Fruit fly (Drosophila melanogaster) whole organism, embryonic: Measurements from ENCODE around the gene Rpn11.
A peak's percentile ranks its signal among the peaks of the same experiment; 100 is the strongest.

Experiments
- Bgb ChIP-seq: fragments of 200-800 bp; sonication (Bioruptor generic); IDR thresholded peaks from 2 replicates; pipeline ENCODE4 v1.3.6; 2022; ENCODE audit warnings: missing biosample characterization, missing genetic modification characterization; ENCODE audit not compliant: partially characterized antibody
- CG10274 ChIP-seq: fragments of 200-800 bp; sonication (Bioruptor generic); optimal IDR thresholded peaks from 3 replicates; lab custom pipeline; 2017; ENCODE audit warnings: missing biosample characterization, mild to moderate bottlenecking, missing genetic modification characterization
- CG10543 ChIP-seq: fragments of 200-800 bp; sonication (Bioruptor generic); optimal IDR thresholded peaks from 3 replicates; lab custom pipeline; 2017; ENCODE audit warnings: missing biosample characterization, mild to moderate bottlenecking, missing genetic modification characterization, moderate library complexity
- CG12744 ChIP-seq: fragments of 200-800 bp; sonication (Bioruptor generic); optimal IDR thresholded peaks from 2 replicates; lab custom pipeline; 2016; ENCODE audit warnings: missing biosample characterization, missing genetic modification characterization
- CG13624 ChIP-seq: fragments of 200-800 bp; sonication (Bioruptor generic); optimal IDR thresholded peaks from 2 replicates; lab custom pipeline; 2016; ENCODE audit warnings: missing biosample characterization, missing genetic modification characterization
- CG13775 ChIP-seq: fragments of 200-800 bp; sonication (Bioruptor generic); optimal IDR thresholded peaks from 3 replicates; lab custom pipeline; 2017; ENCODE audit warnings: missing biosample characterization, mild to moderate bottlenecking, missing genetic modification characterization
- CG14710 ChIP-seq: fragments of 200-800 bp; sonication (Bioruptor generic); optimal IDR thresholded peaks from 3 replicates; lab custom pipeline; 2019; ENCODE audit warnings: missing biosample characterization, mild to moderate bottlenecking, missing genetic modification characterization, moderate library complexity
- CG18599 ChIP-seq: fragments of 200-800 bp; sonication (Bioruptor generic); optimal IDR thresholded peaks from 3 replicates; lab custom pipeline; 2017; ENCODE audit warnings: missing biosample characterization, missing genetic modification characterization, mild to moderate bottlenecking, moderate library complexity, missing genetic modification reagents
- CG31388 ChIP-seq: fragments of 200-800 bp; sonication (Bioruptor generic); optimal IDR thresholded peaks from 2 replicates; lab custom pipeline; 2016; ENCODE audit warnings: missing biosample characterization, missing genetic modification characterization
- CG31441 ChIP-seq: fragments of 200-800 bp; sonication (Bioruptor generic); IDR thresholded peaks from 2 replicates; pipeline ENCODE4 v1.3.6; 2022; ENCODE audit warnings: missing biosample characterization, missing genetic modification characterization
- CG33213 ChIP-seq: fragments of 200-800 bp; sonication (Bioruptor generic); optimal IDR thresholded peaks from 3 replicates; lab custom pipeline; 2016; ENCODE audit warnings: missing biosample characterization, missing genetic modification characterization
- CG34376 ChIP-seq: fragments of 200-800 bp; sonication (Bioruptor generic); optimal IDR thresholded peaks from 2 replicates; lab custom pipeline; 2018; ENCODE audit warnings: missing biosample characterization, mild to moderate bottlenecking, missing genetic modification characterization
- CG6175 ChIP-seq: fragments of 200-800 bp; sonication (Bioruptor generic); IDR thresholded peaks from 3 replicates; pipeline ENCODE4 v1.3.6; 2022; ENCODE audit warnings: missing biosample characterization, missing genetic modification characterization
- CG6654 ChIP-seq: fragments of 200-800 bp; sonication (Bioruptor generic); optimal IDR thresholded peaks from 2 replicates; lab custom pipeline; 2017; ENCODE audit warnings: missing biosample characterization, mild to moderate bottlenecking, missing genetic modification characterization
- CG6791 ChIP-seq: fragments of 200-800 bp; sonication (Bioruptor generic); IDR thresholded peaks from 3 replicates; pipeline ENCODE4 v1.3.6; 2022; ENCODE audit warnings: missing biosample characterization, missing genetic modification characterization; ENCODE audit not compliant: partially characterized antibody
- Deaf1 ChIP-seq: fragments of 200-800 bp; optimal IDR thresholded peaks from 3 replicates; lab custom pipeline; 2019; ENCODE audit warnings: missing biosample characterization, mild to moderate bottlenecking, missing genetic modification characterization, moderate library complexity
- Hand ChIP-seq: fragments of 200-800 bp; sonication (Bioruptor generic); optimal IDR thresholded peaks from 2 replicates; lab custom pipeline; 2017; ENCODE audit warnings: mild to moderate bottlenecking, missing biosample characterization, missing genetic modification reagents, missing genetic modification characterization
- Jarid2 ChIP-seq: fragments of 200-800 bp; sonication (Bioruptor generic); optimal IDR thresholded peaks from 3 replicates; lab custom pipeline; 2017; ENCODE audit warnings: mild to moderate bottlenecking, missing biosample characterization, missing genetic modification reagents, missing genetic modification characterization
- Lpt ChIP-seq: fragments of >200 bp; optimal IDR thresholded peaks from 2 replicates; lab custom pipeline; 2018; ENCODE audit warnings: missing biosample characterization, missing genetic modification characterization
- Med ChIP-seq: fragments of 200-800 bp; sonication (Bioruptor generic); peaks from one replicate; lab custom pipeline; 2016; ENCODE audit warnings: missing biosample characterization, missing genetic modification characterization, mild to moderate bottlenecking, inconsistent platforms, moderate library complexity
- NFAT ChIP-seq: fragments of 200-800 bp; sonication (Bioruptor generic); IDR thresholded peaks from 2 replicates; pipeline ENCODE4 v1.3.6; 2022; ENCODE audit warnings: missing biosample characterization, missing genetic modification characterization
- Nf-YB ChIP-seq: fragments of 200-800 bp; sonication (Bioruptor generic); optimal IDR thresholded peaks from 3 replicates; lab custom pipeline; 2019; ENCODE audit warnings: missing biosample characterization, mild to moderate bottlenecking, missing genetic modification characterization, moderate library complexity
- Nf-YC ChIP-seq: fragments of 200-800 bp; optimal IDR thresholded peaks from 3 replicates; lab custom pipeline; 2019; ENCODE audit warnings: missing biosample characterization, mild to moderate bottlenecking, missing genetic modification characterization, moderate library complexity
- Optix ChIP-seq: fragments of 200-800 bp; sonication (Bioruptor generic); IDR thresholded peaks from 3 replicates; pipeline ENCODE4 v1.3.6; 2022; ENCODE audit warnings: missing biosample characterization, missing genetic modification characterization
- Pdp1 ChIP-seq, 2 experiments: fragments of 200-800 bp; sonication (Bioruptor generic); optimal IDR thresholded peaks; 3 replicates each; lab custom pipeline; 2016; ENCODE audit warnings: missing biosample characterization in 2 of 2, missing genetic modification characterization in 2 of 2, mild to moderate bottlenecking in 1 of 2, moderate library complexity in 1 of 2
- TFAM ChIP-seq: fragments of 200-800 bp; sonication (Bioruptor generic); optimal IDR thresholded peaks from 2 replicates; lab custom pipeline; 2017; ENCODE audit warnings: missing biosample characterization, missing genetic modification characterization, inconsistent platforms
- Vsx1 ChIP-seq: fragments of 200-800 bp; sonication (Bioruptor generic); optimal IDR thresholded peaks from 2 replicates; lab custom pipeline; 2017; ENCODE audit warnings: missing biosample characterization, mild to moderate bottlenecking, missing genetic modification characterization, missing genetic modification reagents
- amos ChIP-seq: fragments of 200-800 bp; sonication (Bioruptor generic); IDR thresholded peaks from 2 replicates; pipeline ENCODE4 v1.3.6; 2022; ENCODE audit warnings: missing biosample characterization, missing genetic modification characterization; ENCODE audit not compliant: partially characterized antibody
- az2 ChIP-seq: fragments of 200-800 bp; sonication (Bioruptor generic); optimal IDR thresholded peaks from 3 replicates; lab custom pipeline; 2016; ENCODE audit warnings: missing biosample characterization, missing genetic modification characterization
- cad ChIP-seq: fragments of >200 bp; optimal IDR thresholded peaks from 2 replicates; lab custom pipeline; 2017; ENCODE audit warnings: missing biosample characterization, missing genetic modification characterization
- chinmo ChIP-seq: fragments of 200-800 bp; sonication (Bioruptor generic); IDR thresholded peaks from 4 replicates; pipeline ENCODE4 v1.3.6; 2022; ENCODE audit warnings: missing biosample characterization, missing genetic modification characterization; ENCODE audit not compliant: partially characterized antibody
- chm ChIP-seq: fragments of 200-800 bp; sonication (Bioruptor generic); IDR thresholded peaks from 2 replicates; pipeline ENCODE4 v1.3.6; 2022; ENCODE audit warnings: missing biosample characterization, missing genetic modification characterization
- cwo ChIP-seq: fragments of 200-800 bp; sonication (Bioruptor generic); optimal IDR thresholded peaks from 3 replicates; lab custom pipeline; 2017; ENCODE audit warnings: missing biosample characterization, missing genetic modification characterization, mild to moderate bottlenecking, moderate library complexity, missing genetic modification reagents
- ewg ChIP-seq: fragments of 200-800 bp; sonication (Bioruptor generic); optimal IDR thresholded peaks from 3 replicates; lab custom pipeline; 2017; ENCODE audit warnings: mild to moderate bottlenecking, missing biosample characterization, missing genetic modification reagents, missing genetic modification characterization
- ftz-f1 ChIP-seq: fragments of 200-800 bp; sonication (Bioruptor generic); optimal IDR thresholded peaks from 2 replicates; lab custom pipeline; 2016; ENCODE audit warnings: missing biosample characterization, missing genetic modification characterization
- gcm2 ChIP-seq: fragments of 200-800 bp; sonication (Bioruptor generic); optimal IDR thresholded peaks from 2 replicates; lab custom pipeline; 2016; ENCODE audit warnings: missing biosample characterization, missing genetic modification characterization
- gfzf ChIP-seq: fragments of 200-800 bp; sonication (Bioruptor generic); optimal IDR thresholded peaks from 2 replicates; lab custom pipeline; 2016; ENCODE audit warnings: missing biosample characterization, mild to moderate bottlenecking, missing genetic modification characterization, moderate library complexity
- gt ChIP-seq: fragments of 200-800 bp; sonication (Bioruptor generic); IDR thresholded peaks from 2 replicates; pipeline ENCODE4 v1.3.6; 2022; ENCODE audit warnings: missing biosample characterization, missing genetic modification characterization
- jing ChIP-seq: fragments of 200-800 bp; sonication (Bioruptor generic); optimal IDR thresholded peaks from 2 replicates; lab custom pipeline; 2018; ENCODE audit warnings: missing biosample characterization, mild to moderate bottlenecking, missing genetic modification characterization
- nau ChIP-seq: fragments of 200-800 bp; sonication (Bioruptor generic); optimal IDR thresholded peaks from 3 replicates; lab custom pipeline; 2017; ENCODE audit warnings: missing biosample characterization, mild to moderate bottlenecking, missing genetic modification characterization, missing genetic modification reagents
- org-1 ChIP-seq: fragments of 200-800 bp; sonication (Bioruptor generic); optimal IDR thresholded peaks from 2 replicates; lab custom pipeline; 2017; ENCODE audit warnings: missing biosample characterization, missing genetic modification characterization
- pb ChIP-seq: fragments of 200-800 bp; sonication (Bioruptor generic); optimal IDR thresholded peaks from 3 replicates; lab custom pipeline; 2016; ENCODE audit warnings: missing biosample characterization, missing genetic modification characterization
- slbo ChIP-seq: fragments of 200-800 bp; sonication (Bioruptor generic); IDR thresholded peaks from 2 replicates; pipeline ENCODE4 v1.3.6; 2022; ENCODE audit warnings: missing biosample characterization, missing genetic modification characterization
- sug ChIP-seq: fragments of 200-800 bp; optimal IDR thresholded peaks from 2 replicates; lab custom pipeline; 2019; ENCODE audit warnings: missing biosample characterization, mild to moderate bottlenecking, missing genetic modification characterization, moderate library complexity
- tio ChIP-seq: fragments of 200-800 bp; sonication (Bioruptor generic); optimal IDR thresholded peaks from 2 replicates; lab custom pipeline; 2017; ENCODE audit warnings: missing biosample characterization, missing genetic modification characterization, inconsistent platforms
- trem ChIP-seq: fragments of 200-800 bp; optimal IDR thresholded peaks from 3 replicates; lab custom pipeline; 2019; ENCODE audit warnings: missing biosample characterization, mild to moderate bottlenecking, missing genetic modification characterization, moderate library complexity
- trh ChIP-seq: fragments of 200-800 bp; sonication (Bioruptor generic); optimal IDR thresholded peaks from 2 replicates; lab custom pipeline; 2016; ENCODE audit warnings: missing biosample characterization, missing genetic modification characterization

The Rpn11 gene

dm6 chr2L:5029809-5030108 is 29.8 kb downstream of the Rpn11 start:
- no peak for TF ChIP-seq nau (GFP tag; lab: Kevin White, UChicago)
- peak; percentile 55 for TF ChIP-seq cad (GFP tag; lab: Kevin White, UChicago)
- peak; percentile 74 for TF ChIP-seq CG6654 (GFP tag; lab: Kevin White, UChicago)

dm6 chr2L:5029049-5029808 is 30.4 kb downstream of the Rpn11 start, which contains the start of gene Col4a1:
Gene Col4a1, plus strand, starts transcription at chr2L:5029609.
- TF ChIP-seq Vsx1 (GFP tag; lab: Kevin White, UChicago) (no peak), sug (tag; lab: Kevin White, UChicago) (peak; percentile 90), TFAM (GFP tag; lab: Kevin White, UChicago) (no peak), Deaf1 (tag; lab: Kevin White, UChicago) (peak; percentile 97), gcm2 (GFP tag; lab: Kevin White, UChicago) (no peak), org-1 (GFP tag; lab: Kevin White, UChicago) (no peak), CG6791 (GFP tag; lab: Robert Waterston, UW) (no peak), ftz-f1 (peak; percentile 45), trh (GFP tag; lab: Kevin White, UChicago) (no peak), Nf-YB (GFP tag; lab: Kevin White, UChicago) (peak; percentile 55), amos (GFP tag; lab: Robert Waterston, UW) (no peak), chm (no peak), gfzf (no peak), az2 (GFP tag; lab: Kevin White, UChicago) (no peak), CG12744 (no peak), ewg (GFP tag; lab: Kevin White, UChicago) (no peak), cwo (GFP tag; lab: Kevin White, UChicago) (peak; percentile 30), Med (GFP tag; lab: Kevin White, UChicago) (peak; percentile 61), Hand (no peak), gt (GFP tag; lab: Robert Waterston, UW) (no peak), CG6175 (peak; percentile 48; the same call in 1 of the 3 replicates), CG34376 (GFP tag; lab: Kevin White, UChicago) (peak; percentile 97), Bgb (GFP tag; lab: Robert Waterston, UW) (no peak), CG31441 (GFP tag; lab: Robert Waterston, UW) (no peak), jing (no peak), CG31388 (GFP tag; lab: Kevin White, UChicago) (no peak), Pdp1 (GFP tag; optimal IDR thresholded peaks at IDR 0.05; lab: Kevin White, UChicago) (peak in 1 of 2 experiments; percentile 20), CG10274 (GFP tag; lab: Kevin White, UChicago) (no peak), CG33213 (no peak), Jarid2 (GFP tag; lab: Kevin White, UChicago) (peak; percentile 51), CG13624 (no peak), CG18599 (GFP tag; lab: Kevin White, UChicago) (peak; percentile 11), pb (no peak), Nf-YC (tag; lab: Kevin White, UChicago) (peak; percentile 51), chinmo (GFP tag; lab: Robert Waterston, UW) (0 out of 4 replicates have a peak, but pooled peaks have one; percentile 37), NFAT (GFP tag; lab: Robert Waterston, UW) (0 out of 2 replicates have a peak, but pooled peaks have one; percentile 8), trem (tag; lab: Kevin White, UChicago) (no peak), Lpt (GFP tag; lab: Kevin White, UChicago) (no peak), CG13775 (GFP tag; lab: Kevin White, UChicago) (no peak), CG14710 (no peak), Optix (GFP tag; lab: Robert Waterston, UW) (0 out of 3 replicates have a peak, but pooled peaks have one; percentile 22), CG10543 (GFP tag; lab: Kevin White, UChicago) (peak; percentile 80), tio (GFP tag; lab: Kevin White, UChicago) (no peak), slbo (GFP tag; lab: Robert Waterston, UW) (peak; percentile 26; the same call in 1 of the 2 replicates)
